Worm (Caenorhabditis elegans): ENCODE results near the gene ubl-1.

The ubl-1 gene

ce11 chrIII:3100124-3100523 lies 32.0 kb downstream of the ubl-1 start:
- TF ChIP-seq unc-62 (GFP tag; optimal IDR thresholded peaks at IDR 0.05) (no peak), Y56A3A.18 (GFP tag; IDR thresholded peaks at IDR 0.05) (no peak), egl-18 (GFP tag; IDR thresholded peaks at IDR 0.05) (no peak), ceh-100 (GFP tag; IDR thresholded peaks at IDR 0.05) (no peak), mcd-1 (GFP tag; IDR thresholded peaks at IDR 0.05) (no peak), ztf-26 (tag; optimal IDR thresholded peaks at IDR 0.05) (no peak), F52B5.7 (tag; optimal IDR thresholded peaks at IDR 0.05) (no peak), F49E8.2 (tag; optimal IDR thresholded peaks at IDR 0.05; ENCODE audit: insufficient read depth) (no peak), ccch-3 (GFP tag; optimal IDR thresholded peaks at IDR 0.05) (no peak)

- TF ChIP-seq Y95B8A.8 (GFP tag; IDR thresholded peaks at IDR 0.05): no peak
- TF ChIP-seq tbp1 (GFP tag; optimal IDR thresholded peaks at IDR 0.05): peak; percentile 72
- no peak for TF ChIP-seq attf-5 (GFP tag; optimal IDR thresholded peaks at IDR 0.05)
- peak; percentile 66 for TF ChIP-seq him-1 (tag; optimal IDR thresholded peaks at IDR 0.05)
- TF ChIP-seq sptf-2 (GFP tag; optimal IDR thresholded peaks at IDR 0.05): no peak
- no peak for TF ChIP-seq tbx-9 (tag; optimal IDR thresholded peaks at IDR 0.05; ENCODE audit: borderline replicate concordance)
- peak; percentile 44 for TF ChIP-seq B0261.1 (tag; optimal IDR thresholded peaks at IDR 0.05)
- no peak for TF ChIP-seq attf-3 (GFP tag; conservative IDR thresholded peaks at IDR 0.05)
- no peak for TF ChIP-seq nhr-27 (tag; optimal IDR thresholded peaks at IDR 0.05)
- no peak for TF ChIP-seq F49E8.2 (tag; optimal IDR thresholded peaks at IDR 0.05; ENCODE audit: insufficient read depth)
- no peak for TF ChIP-seq snpc-3.4 (tag; optimal IDR thresholded peaks at IDR 0.05)
- TF ChIP-seq F22D6.2 (tag; optimal IDR thresholded peaks at IDR 0.05): no peak
- TF ChIP-seq F33H1.4 (GFP tag; IDR thresholded peaks at IDR 0.05): 0 out of 2 replicates have a peak, but pooled peaks have one; percentile 9
- no peak for TF ChIP-seq egl-18 (GFP tag; IDR thresholded peaks at IDR 0.05)
- no peak for TF ChIP-seq F10E7.11 (tag; optimal IDR thresholded peaks at IDR 0.05)
- TF ChIP-seq nhr-80 (tag; optimal IDR thresholded peaks at IDR 0.05): no peak
- TF ChIP-seq nhr-179 (tag; optimal IDR thresholded peaks at IDR 0.05): no peak
- TF ChIP-seq lin-26 (GFP tag; IDR thresholded peaks at IDR 0.05): no peak
- no peak for TF ChIP-seq ztf-25 (GFP tag; IDR thresholded peaks at IDR 0.05)
- no peak for TF ChIP-seq C06A6.2 (GFP tag; conservative IDR thresholded peaks at IDR 0.05)
- peak; percentile 30 for TF ChIP-seq rpc-1 (optimal IDR thresholded peaks at IDR 0.05)
- TF ChIP-seq rpc-1 (tag; optimal IDR thresholded peaks at IDR 0.05): peak; percentile 51
- no peak for TF ChIP-seq Y56A3A.18 (GFP tag; IDR thresholded peaks at IDR 0.05)
Observed at ce11 chrIII:3100593-3101270, 32.6 kb downstream of the ubl-1 start.

- TF ChIP-seq pbrm-1 (GFP tag; IDR thresholded peaks at IDR 0.05) (0 out of 2 replicates have a peak, but pooled peaks have one; percentile 34), B0261.1 (tag; optimal IDR thresholded peaks at IDR 0.05) (peak; percentile 16), tbp1 (GFP tag; optimal IDR thresholded peaks at IDR 0.05) (peak; percentile 62), chd-7 (tag; optimal IDR thresholded peaks at IDR 0.05) (no peak), nfya-2 (GFP tag; IDR thresholded peaks at IDR 0.05) (no peak), rpc-1 (optimal IDR thresholded peaks at IDR 0.05) (no peak), rpc-1 (tag; optimal IDR thresholded peaks at IDR 0.05) (peak; percentile 54)
Observed at ce11 chrIII:3103905-3104360, 35.8 kb downstream of the ubl-1 start, which contains the start of gene Y53G8B.2. TSS of gene Y53G8B.2 (minus strand) at chrIII:3103955.

ce11 chrIII:3104536-3104935 lies 36.4 kb downstream of the ubl-1 start:
- TF ChIP-seq nfyb-1 (GFP tag; IDR thresholded peaks at IDR 0.05): no peak
- TF ChIP-seq ekl-4 (GFP tag; IDR thresholded peaks at IDR 0.05): no peak
- TF ChIP-seq ets-4 (GFP tag; optimal IDR thresholded peaks at IDR 0.05): no peak
- TF ChIP-seq ztf-3 (GFP tag; optimal IDR thresholded peaks at IDR 0.05): no peak
- no peak for TF ChIP-seq bed-2 (GFP tag; IDR thresholded peaks at IDR 0.05)
- no peak for TF ChIP-seq hsf-1 (GFP tag; IDR thresholded peaks at IDR 0.05)
- no peak for TF ChIP-seq nfya-2 (GFP tag; IDR thresholded peaks at IDR 0.05)
- TF ChIP-seq ZK185.1 (tag; optimal IDR thresholded peaks at IDR 0.05; ENCODE audit: poor library complexity, severe bottlenecking): no peak
- no peak for TF ChIP-seq nhr-80 (tag; optimal IDR thresholded peaks at IDR 0.05)
- TF ChIP-seq attf-6 (GFP tag; IDR thresholded peaks at IDR 0.05): no peak
